Worm (Caenorhabditis elegans) whole organism, L4 larva: ENCODE data around the gene fbxb-75.

Experiments
- D1046.2 ChIP-seq: fragments of 200-800 bp; sonication (Bioruptor generic); IDR thresholded peaks from 2 replicates; pipeline ENCODE4 v1.3.6; 2022; ENCODE audit warnings: missing genetic modification characterization, missing compliant biosample characterization
- F10B5.3 ChIP-seq: sonication (generic microtip); optimal IDR thresholded peaks from 2 replicates; lab custom pipeline; 2016; ENCODE audit warnings: mild to moderate bottlenecking, missing genetic modification characterization, missing compliant biosample characterization
- T20F7.1 ChIP-seq: fragments of 200-800 bp; sonication (Bioruptor generic); optimal IDR thresholded peaks from 2 replicates; lab custom pipeline; 2018; ENCODE audit warnings: mild to moderate bottlenecking, missing genetic modification characterization, missing compliant biosample characterization
- Y48G9A.11 ChIP-seq: fragments of 200-800 bp; sonication (Bioruptor generic); IDR thresholded peaks from 2 replicates; pipeline ENCODE4 v1.3.6; 2022; ENCODE audit warnings: missing genetic modification reagents, missing genetic modification characterization, missing compliant biosample characterization
- ZK337.2 ChIP-seq: fragments of 200-800 bp; sonication (Bioruptor generic); IDR thresholded peaks from 2 replicates; pipeline ENCODE4 v1.3.6; 2022; ENCODE audit warnings: missing genetic modification reagents, missing genetic modification characterization, missing compliant biosample characterization
- ama-1 ChIP-seq: fragments of 150-350 bp; optimal IDR thresholded peaks from 2 replicates; lab custom pipeline; 2014; ENCODE audit warnings: inconsistent platforms, mixed read lengths
- arid-1 ChIP-seq: fragments of 200-800 bp; sonication (Bioruptor generic); conservative IDR thresholded peaks from 2 replicates; pipeline ENCODE4 v1.3.6; 2022; ENCODE audit warnings: missing genetic modification reagents, missing genetic modification characterization, missing compliant biosample characterization
- attf-4 ChIP-seq: sonication (generic microtip); optimal IDR thresholded peaks from 3 replicates; lab custom pipeline; 2017; ENCODE audit warnings: missing biosample characterization, missing genetic modification characterization
- ceh-20 ChIP-seq: fragments of 200-800 bp; sonication (Bioruptor generic); IDR thresholded peaks from 2 replicates; pipeline ENCODE4 v1.3.6; 2022; ENCODE audit warnings: missing genetic modification reagents, missing genetic modification characterization, missing compliant biosample characterization
- ceh-28 ChIP-seq: fragments of 150-350 bp; optimal IDR thresholded peaks from 2 replicates; lab custom pipeline; 2014; ENCODE audit warnings: missing biosample characterization, missing genetic modification reagents, missing genetic modification characterization
- ceh-82 ChIP-seq: sonication (generic microtip); optimal IDR thresholded peaks from 2 replicates; lab custom pipeline; 2017; ENCODE audit warnings: missing biosample characterization, missing genetic modification characterization
- ces-1 ChIP-seq: fragments of 150-350 bp; sonication (generic microtip); optimal IDR thresholded peaks from 4 replicates; lab custom pipeline; 2014; ENCODE audit warnings: missing biosample characterization, missing genetic modification reagents, missing genetic modification characterization
- ctbp-1 ChIP-seq: fragments of 200-800 bp; sonication (Bioruptor generic); IDR thresholded peaks from 2 replicates; pipeline ENCODE4 v1.3.6; 2022; ENCODE audit warnings: missing genetic modification reagents, missing genetic modification characterization, missing compliant biosample characterization
- daf-16 ChIP-seq, 3 experiments: sonication (generic microtip); optimal IDR thresholded peaks; 2 replicates each; lab custom pipeline; 2016 to 2017; ENCODE audit warnings: missing genetic modification characterization in 3 of 3, missing genetic modification reagents in 3 of 3, mild to moderate bottlenecking in 2 of 3, missing compliant biosample characterization in 2 of 3, missing biosample characterization in 1 of 3, moderate library complexity in 1 of 3
- daf-8 ChIP-seq: fragments of 200-800 bp; sonication (Bioruptor generic); IDR thresholded peaks from 2 replicates; pipeline ENCODE4 v1.3.6; 2022; ENCODE audit warnings: missing genetic modification characterization, missing compliant biosample characterization
- dmd-6 ChIP-seq: fragments of 200-800 bp; sonication (Bioruptor generic); IDR thresholded peaks from 2 replicates; pipeline ENCODE4 v1.3.6; 2022; ENCODE audit warnings: missing genetic modification reagents, missing genetic modification characterization, missing compliant biosample characterization
- dmd-8 ChIP-seq: fragments of 200-800 bp; sonication (Bioruptor generic); IDR thresholded peaks from 2 replicates; pipeline ENCODE4 v1.3.6; 2022; ENCODE audit warnings: missing genetic modification characterization, missing compliant biosample characterization
- dve-1 ChIP-seq: sonication (generic microtip); optimal IDR thresholded peaks from 2 replicates; lab custom pipeline; 2017; ENCODE audit warnings: antibody characterized with exemption, mild to moderate bottlenecking, missing genetic modification characterization, missing compliant biosample characterization; ENCODE audit not compliant: insufficient read depth
- hif-1 ChIP-seq, 2 experiments: sonication (generic microtip); optimal IDR thresholded peaks; 2 replicates each; lab custom pipeline; 2016 to 2017; ENCODE audit warnings: missing compliant biosample characterization in 2 of 2, missing genetic modification characterization in 2 of 2, missing genetic modification reagents in 2 of 2, missing genotype in 2 of 2, mild to moderate bottlenecking in 1 of 2
- hlh-11 ChIP-seq: fragments of 200-800 bp; sonication (Bioruptor generic); optimal IDR thresholded peaks from 2 replicates; lab custom pipeline; 2018; ENCODE audit warnings: mild to moderate bottlenecking, missing genetic modification characterization, missing compliant biosample characterization
- hlh-30 ChIP-seq: sonication (generic microtip); optimal IDR thresholded peaks from 2 replicates; lab custom pipeline; 2017; ENCODE audit warnings: antibody characterized with exemption, mild to moderate bottlenecking, missing genetic modification characterization, missing compliant biosample characterization; ENCODE audit not compliant: insufficient read depth
- lin-1 ChIP-seq: fragments of 200-800 bp; sonication (Bioruptor generic); IDR thresholded peaks from 2 replicates; pipeline ENCODE4 v1.3.6; 2022; ENCODE audit warnings: missing genetic modification reagents, missing genetic modification characterization, missing compliant biosample characterization
- lin-29 ChIP-seq: fragments of 200-800 bp; sonication (Bioruptor generic); IDR thresholded peaks from 2 replicates; pipeline ENCODE4 v1.3.6; 2022; ENCODE audit warnings: missing genetic modification reagents, missing genetic modification characterization, missing compliant biosample characterization
- lin-38 ChIP-seq: fragments of 200-800 bp; sonication (Bioruptor generic); IDR thresholded peaks from 2 replicates; pipeline ENCODE4 v1.3.6; 2022; ENCODE audit warnings: missing genetic modification reagents, missing genetic modification characterization, missing compliant biosample characterization
- lsy-2 ChIP-seq, 2 experiments: fragments of 150-350 bp in 1 of 2; sonication (generic microtip) in 1 of 2; optimal IDR thresholded peaks; 2 replicates each; lab custom pipeline; 2014 to 2017; ENCODE audit warnings: missing biosample characterization in 2 of 2, missing genetic modification characterization in 2 of 2
- mdl-1 ChIP-seq, 2 experiments: fragments of 150-350 bp in 1 of 2; sonication (generic microtip) in 1 of 2; optimal IDR thresholded peaks; 2 replicates each; lab custom pipeline; 2014 to 2017; ENCODE audit warnings: missing biosample characterization in 2 of 2, missing genetic modification characterization in 2 of 2
- mep-1 ChIP-seq: fragments of 150-350 bp; sonication (generic microtip); optimal IDR thresholded peaks from 3 replicates; lab custom pipeline; 2014; ENCODE audit warnings: missing biosample characterization, missing genetic modification characterization
- mes-2 ChIP-seq: sonication (generic microtip); optimal IDR thresholded peaks from 2 replicates; lab custom pipeline; 2016; ENCODE audit warnings: missing genotype, mild to moderate bottlenecking, missing genetic modification characterization, missing compliant biosample characterization; ENCODE audit not compliant: poor library complexity, severe bottlenecking
- mxl-2 ChIP-seq: fragments of 200-800 bp; sonication (Bioruptor generic); conservative IDR thresholded peaks from 2 replicates; pipeline ENCODE4 v1.3.6; 2022; ENCODE audit warnings: missing genetic modification reagents, missing genetic modification characterization, missing compliant biosample characterization
- nhr-10 ChIP-seq: fragments of 150-350 bp; optimal IDR thresholded peaks from 2 replicates; lab custom pipeline; 2014; ENCODE audit warnings: missing biosample characterization, missing genetic modification characterization
- nhr-102 ChIP-seq: sonication (generic microtip); optimal IDR thresholded peaks from 2 replicates; lab custom pipeline; 2016; ENCODE audit warnings: mild to moderate bottlenecking, missing genetic modification characterization, moderate library complexity, missing compliant biosample characterization
- nhr-11 ChIP-seq: fragments of 150-350 bp; optimal IDR thresholded peaks from 2 replicates; lab custom pipeline; 2014; ENCODE audit warnings: missing biosample characterization, missing genetic modification characterization
- nhr-237 ChIP-seq: sonication (generic microtip); optimal IDR thresholded peaks from 2 replicates; lab custom pipeline; 2017; ENCODE audit warnings: missing biosample characterization, missing genetic modification characterization
- nhr-28 ChIP-seq: fragments of 150-350 bp; optimal IDR thresholded peaks from 2 replicates; lab custom pipeline; 2014; ENCODE audit warnings: missing biosample characterization, missing genetic modification characterization
- nhr-77 ChIP-seq: fragments of 150-350 bp; optimal IDR thresholded peaks from 2 replicates; lab custom pipeline; 2014; ENCODE audit warnings: missing biosample characterization, missing genetic modification characterization
- rbr-2 ChIP-seq: sonication (generic microtip); optimal IDR thresholded peaks from 2 replicates; lab custom pipeline; 2016; ENCODE audit warnings: missing genotype, missing genetic modification characterization, missing compliant biosample characterization
- spr-3 ChIP-seq: fragments of 200-800 bp; sonication (Bioruptor generic); optimal IDR thresholded peaks from 2 replicates; lab custom pipeline; 2018; ENCODE audit warnings: mild to moderate bottlenecking, missing genetic modification characterization, missing compliant biosample characterization
- unc-39 ChIP-seq: sonication (generic microtip); optimal IDR thresholded peaks from 2 replicates; lab custom pipeline; 2017; ENCODE audit warnings: missing biosample characterization, missing genetic modification characterization
- unc-62 ChIP-seq, 3 experiments: fragments of 150-350 bp in 1 of 3; sonication (generic microtip); optimal IDR thresholded peaks in 2 of 3; peaks in 1 of 3; 1 replicate in 1 of 3; 2 replicates in 2 of 3; lab custom pipeline; 2014 to 2017; ENCODE audit warnings: missing biosample characterization in 3 of 3, missing genetic modification characterization in 3 of 3, missing genetic modification reagents in 3 of 3, missing genotype in 1 of 3
- vab-7 ChIP-seq: fragments of 200-800 bp; sonication (Bioruptor generic); IDR thresholded peaks from 2 replicates; pipeline ENCODE4 v1.3.6; 2022; ENCODE audit warnings: missing genetic modification reagents, missing genetic modification characterization, missing compliant biosample characterization
- zag-1 ChIP-seq: fragments of 150-350 bp; optimal IDR thresholded peaks from 2 replicates; lab custom pipeline; 2014; ENCODE audit warnings: missing biosample characterization, missing genetic modification characterization
- zfp-2 ChIP-seq: sonication (generic microtip); optimal IDR thresholded peaks from 2 replicates; lab custom pipeline; 2016; ENCODE audit warnings: mild to moderate bottlenecking, missing genetic modification characterization, missing compliant biosample characterization
- ztf-11 ChIP-seq: fragments of 150-350 bp; optimal IDR thresholded peaks from 2 replicates; lab custom pipeline; 2014; ENCODE audit warnings: missing biosample characterization, missing genetic modification characterization

Gene fbxb-75

ce11 chrIV:4406054-4406539 lies 34.9 kb downstream of the fbxb-75 start (continued):
- TF ChIP-seq zfp-2 (no peak), hlh-11 (tag; lab: Kevin White, UChicago) (peak; percentile 90), nhr-77 (no peak), D1046.2 (GFP tag; lab: Robert Waterston, UW) (no peak), ctbp-1 (GFP tag; lab: Robert Waterston, UW) (no peak), ceh-28 (tag; lab: Kevin White, UChicago) (no peak), nhr-28 (tag; lab: Kevin White, UChicago) (peak; percentile 69), dmd-8 (GFP tag; lab: Robert Waterston, UW) (no peak), mdl-1 (tag; optimal IDR thresholded peaks at IDR 0.05; lab: Kevin White, UChicago) (peak; percentile 32 to 58), lin-38 (GFP tag; lab: Robert Waterston, UW) (peak; percentile 89), unc-62 (GFP tag; optimal IDR thresholded peaks at IDR 0.05 in 1 of 2; lab: Kevin White, UChicago) (peak in 1 of 2 experiments; percentile 100), unc-62 (tag; optimal IDR thresholded peaks at IDR 0.05; lab: Kevin White, UChicago) (no peak), daf-16 (GFP tag; optimal IDR thresholded peaks at IDR 0.05; lab: Kevin White, UChicago) (no peak), daf-16 (tag; optimal IDR thresholded peaks at IDR 0.05; lab: Kevin White, UChicago) (peak; percentile 80)
- TF ChIP-seq, all 104 proteins: peak for 37

DNA sequence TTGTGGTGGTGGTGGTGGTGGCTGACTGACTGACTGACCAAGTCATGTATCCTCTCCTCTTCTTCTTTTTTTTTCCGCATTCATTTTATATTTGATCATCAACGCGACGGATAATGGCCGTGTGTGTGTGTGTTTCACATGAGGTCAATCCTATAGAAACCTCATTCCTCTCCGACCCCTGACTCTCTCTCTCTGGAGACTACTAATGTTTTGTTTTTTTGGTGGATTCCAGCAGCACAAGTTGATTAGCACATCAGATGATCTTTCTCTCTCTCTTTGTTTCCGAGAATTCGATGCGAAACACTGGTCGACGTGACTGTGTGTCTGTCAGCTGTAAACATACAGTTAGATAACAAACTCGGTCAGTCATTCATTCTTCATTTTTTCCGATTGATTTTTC lies 35.9 kb downstream of the fbxb-75 start, which contains the start of gene Y24D9A.7:
Gene Y24D9A.7, minus strand, starts transcription at position 46 of the 400 bp plus-strand sequence.
- TF ChIP-seq dve-1 (tag; lab: Kevin White, UChicago) (peak; percentile 54), dmd-6 (GFP tag; lab: Robert Waterston, UW) (peak; percentile 58), nhr-102 (tag; lab: Kevin White, UChicago) (peak; percentile 19), hif-1 (tag; optimal IDR thresholded peaks at IDR 0.05; lab: Kevin White, UChicago) (peak in 1 of 2 experiments; percentile 2), unc-39 (tag; lab: Kevin White, UChicago) (no peak), lsy-2 (tag; optimal IDR thresholded peaks at IDR 0.05; lab: Kevin White, UChicago) (peak in 1 of 2 experiments; percentile 29), mep-1 (tag; lab: Kevin White, UChicago) (peak; percentile 18), nhr-11 (tag; lab: Kevin White, UChicago) (peak; percentile 13), daf-8 (GFP tag; lab: Robert Waterston, UW) (no peak), hlh-30 (tag; lab: Kevin White, UChicago) (peak; percentile 93), nhr-28 (tag; lab: Kevin White, UChicago) (peak; percentile 56), daf-16 (GFP tag; optimal IDR thresholded peaks at IDR 0.05; lab: Kevin White, UChicago) (peak in 1 of 2 experiments; percentile 18), daf-16 (tag; optimal IDR thresholded peaks at IDR 0.05; lab: Kevin White, UChicago) (peak; percentile 83), ceh-28 (tag; lab: Kevin White, UChicago) (no peak), hlh-11 (tag; lab: Kevin White, UChicago) (peak; percentile 42)
- TF ChIP-seq, all 104 proteins: peak for 11

- TF ChIP-seq unc-39 (tag; lab: Kevin White, UChicago) (no peak), rbr-2 (tag; lab: Kevin White, UChicago) (peak; percentile 12), nhr-237 (tag; lab: Kevin White, UChicago) (no peak), F10B5.3 (tag; lab: Kevin White, UChicago) (no peak), mes-2 (no peak), lin-1 (GFP tag; lab: Robert Waterston, UW) (no peak), mxl-2 (GFP tag; lab: Robert Waterston, UW) (no peak), ceh-20 (no peak), hlh-11 (tag; lab: Kevin White, UChicago) (no peak), ama-1 (lab: Kevin White, UChicago) (peak; percentile 33), T20F7.1 (GFP tag; lab: Kevin White, UChicago) (no peak), arid-1 (no peak), ctbp-1 (GFP tag; lab: Robert Waterston, UW) (0 out of 2 replicates have a peak, but pooled peaks have one; percentile 41), ztf-11 (tag; lab: Kevin White, UChicago) (no peak), lin-29 (GFP tag; lab: Robert Waterston, UW) (no peak), Y48G9A.11 (GFP tag; lab: Robert Waterston, UW) (no peak), daf-16 (GFP tag; optimal IDR thresholded peaks at IDR 0.05; lab: Kevin White, UChicago) (no peak), daf-16 (tag; optimal IDR thresholded peaks at IDR 0.05; lab: Kevin White, UChicago) (no peak), ces-1 (GFP tag; lab: Kevin White, UChicago) (peak; percentile 73), zag-1 (no peak), ZK337.2 (GFP tag; lab: Robert Waterston, UW) (no peak), spr-3 (GFP tag; lab: Kevin White, UChicago) (no peak), nhr-10 (tag; lab: Kevin White, UChicago) (no peak), ceh-82 (tag; lab: Kevin White, UChicago) (no peak), lin-38 (GFP tag; lab: Robert Waterston, UW) (no peak), vab-7 (no peak), mep-1 (tag; lab: Kevin White, UChicago) (peak; percentile 5), attf-4 (tag; lab: Kevin White, UChicago) (no peak)
Observed at ce11 chrIV:4403870-4404269, 37.1 kb downstream of the fbxb-75 start.
